Worm (Caenorhabditis elegans) whole organism, early embryonic: Measurements from ENCODE around the gene col-14.

Experiments
- ama-1 ChIP-seq: fragments of 150-350 bp; optimal IDR thresholded peaks from 2 replicates; lab custom pipeline; 2014
- flt-1 ChIP-seq: fragments of 200-800 bp; sonication (Bioruptor generic); IDR thresholded peaks from 2 replicates; pipeline ENCODE4 v1.3.6; 2022; ENCODE audit warnings: missing genetic modification characterization, missing compliant biosample characterization
- hnd-1 ChIP-seq: sonication (generic microtip); optimal IDR thresholded peaks from 2 replicates; lab custom pipeline; 2016; ENCODE audit warnings: missing genetic modification characterization, missing compliant biosample characterization
- tbx-11 ChIP-seq: fragments of 200-800 bp; sonication (Bioruptor generic); IDR thresholded peaks from 2 replicates; pipeline ENCODE4 v1.3.6; 2022; ENCODE audit warnings: missing genetic modification characterization, missing compliant biosample characterization
- tbx-37 ChIP-seq: fragments of 200-800 bp; sonication (Bioruptor generic); conservative IDR thresholded peaks from 2 replicates; pipeline ENCODE4 v1.3.6; 2022; ENCODE audit warnings: missing genetic modification reagents, missing genetic modification characterization, missing compliant biosample characterization
- tra-4 ChIP-seq: sonication (generic microtip); optimal IDR thresholded peaks from 2 replicates; lab custom pipeline; 2017; ENCODE audit warnings: missing genetic modification characterization, missing compliant biosample characterization

DNA sequence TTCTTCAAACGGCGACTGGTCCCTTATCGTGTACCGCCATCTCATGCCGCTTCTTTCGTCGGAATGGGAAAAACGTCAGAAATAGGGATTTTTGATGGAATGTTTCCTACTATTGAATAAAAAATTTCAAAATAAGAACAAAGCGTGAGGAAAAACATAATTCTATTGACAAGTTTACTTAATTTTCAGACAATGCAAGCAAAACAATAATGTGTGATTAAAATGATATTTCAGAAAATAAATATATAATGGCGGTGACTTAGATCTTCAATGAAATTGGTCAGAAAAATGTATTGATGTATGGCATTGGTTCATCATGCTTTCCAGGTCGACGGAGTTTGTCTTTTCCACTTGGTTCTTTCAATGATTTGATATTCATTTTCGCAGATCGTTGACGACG, 41.5 kb downstream of the col-14 start, which contains the start of gene ntp-1:
- TF ChIP-seq tra-4, result no peak
- no peak for TF ChIP-seq ama-1
- no peak for TF ChIP-seq flt-1 (GFP tag; lab: Robert Waterston, UW)
- TF ChIP-seq hnd-1 (tag; lab: Kevin White, UChicago), result no peak
- TF ChIP-seq tbx-11 (GFP tag; lab: Robert Waterston, UW), result no peak
- no peak for TF ChIP-seq tbx-37 (GFP tag; lab: Robert Waterston, UW)
